Worm (Caenorhabditis elegans) whole organism, L1 larva: Measurements from ENCODE around the gene ugt-33.

Experiments
- mep-1 ChIP-seq: fragments of 150-350 bp; optimal IDR thresholded peaks from 2 replicates; lab custom pipeline; 2014; ENCODE audit warnings: missing biosample characterization, missing genetic modification characterization
- nhr-237 ChIP-seq: fragments of 150-350 bp; optimal IDR thresholded peaks from 2 replicates; lab custom pipeline; 2014; ENCODE audit warnings: missing biosample characterization, missing genetic modification characterization

ce11 chrV:10475421-10475820 lies 17.8 kb upstream of the ugt-33 start:
- TF ChIP-seq mep-1 (tag; lab: Kevin White, UChicago) (no peak), nhr-237 (tag; lab: Kevin White, UChicago) (no peak)
